Fruit fly (Drosophila melanogaster): ENCODE data around the gene IPIP.

DNA sequence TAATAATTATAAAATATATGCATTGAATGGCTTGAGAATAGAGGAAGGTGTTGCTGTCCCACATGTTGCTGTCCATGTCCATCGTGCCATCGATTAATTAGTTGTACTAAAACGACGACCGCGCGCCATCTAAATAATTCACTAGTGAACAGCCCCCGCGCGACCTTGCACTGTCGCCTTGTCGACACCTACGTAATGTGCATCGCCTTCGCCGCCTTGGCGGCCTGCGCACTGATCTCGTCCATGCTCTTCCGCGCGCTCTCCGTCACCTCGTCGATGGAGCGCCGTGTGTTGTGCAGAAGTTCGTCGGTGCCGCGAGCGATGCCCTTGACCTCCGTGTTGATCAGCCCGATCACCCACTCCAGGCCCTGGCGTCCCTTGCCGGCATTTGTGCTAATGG lies 937 bp upstream of the IPIP start:
- TF ChIP-seq psq (optimal IDR thresholded peaks at IDR 0.05) (no peak), Myc (optimal IDR thresholded peaks at IDR 0.05) (no peak), ttk (optimal IDR thresholded peaks at IDR 0.05) (no peak), h (optimal IDR thresholded peaks at IDR 0.05) (no peak), insv (optimal IDR thresholded peaks at IDR 0.05) (no peak)
